Fruit fly (Drosophila melanogaster) whole organism, wandering third instar larva: ENCODE data around the gene Sfxn2.

Experiments
- Hr83 ChIP-seq: fragments of 200-300 bp; sonication (Bioruptor generic); optimal IDR thresholded peaks from 2 replicates; lab custom pipeline; 2016; ENCODE audit warnings: missing biosample characterization, mild to moderate bottlenecking, missing genetic modification characterization, moderate library complexity; ENCODE audit not compliant: poor library complexity, severe bottlenecking
- Myc ChIP-seq: fragments of >200 bp; optimal IDR thresholded peaks from 2 replicates; lab custom pipeline; 2017
- br ChIP-seq: fragments of 200-800 bp; sonication (Bioruptor generic); optimal IDR thresholded peaks from 2 replicates; lab custom pipeline; 2016; ENCODE audit warnings: missing biosample characterization, missing genetic modification characterization
- h ChIP-seq: fragments of 200-800 bp; sonication (Bioruptor generic); optimal IDR thresholded peaks from 3 replicates; lab custom pipeline; 2016; ENCODE audit warnings: missing biosample characterization, mild to moderate bottlenecking, missing genetic modification characterization
- jim ChIP-seq: fragments of 175-275, 200-325 bp; sonication (Bioruptor generic); optimal IDR thresholded peaks from 2 replicates; lab custom pipeline; 2016; ENCODE audit warnings: missing biosample characterization, mild to moderate bottlenecking, missing genetic modification characterization
- pan ChIP-seq: fragments of >200 bp; optimal IDR thresholded peaks from 2 replicates; lab custom pipeline; 2017
- usp ChIP-seq: fragments of >200 bp; optimal IDR thresholded peaks from 2 replicates; lab custom pipeline; 2017; ENCODE audit warnings: missing biosample characterization, missing genetic modification characterization

DNA sequence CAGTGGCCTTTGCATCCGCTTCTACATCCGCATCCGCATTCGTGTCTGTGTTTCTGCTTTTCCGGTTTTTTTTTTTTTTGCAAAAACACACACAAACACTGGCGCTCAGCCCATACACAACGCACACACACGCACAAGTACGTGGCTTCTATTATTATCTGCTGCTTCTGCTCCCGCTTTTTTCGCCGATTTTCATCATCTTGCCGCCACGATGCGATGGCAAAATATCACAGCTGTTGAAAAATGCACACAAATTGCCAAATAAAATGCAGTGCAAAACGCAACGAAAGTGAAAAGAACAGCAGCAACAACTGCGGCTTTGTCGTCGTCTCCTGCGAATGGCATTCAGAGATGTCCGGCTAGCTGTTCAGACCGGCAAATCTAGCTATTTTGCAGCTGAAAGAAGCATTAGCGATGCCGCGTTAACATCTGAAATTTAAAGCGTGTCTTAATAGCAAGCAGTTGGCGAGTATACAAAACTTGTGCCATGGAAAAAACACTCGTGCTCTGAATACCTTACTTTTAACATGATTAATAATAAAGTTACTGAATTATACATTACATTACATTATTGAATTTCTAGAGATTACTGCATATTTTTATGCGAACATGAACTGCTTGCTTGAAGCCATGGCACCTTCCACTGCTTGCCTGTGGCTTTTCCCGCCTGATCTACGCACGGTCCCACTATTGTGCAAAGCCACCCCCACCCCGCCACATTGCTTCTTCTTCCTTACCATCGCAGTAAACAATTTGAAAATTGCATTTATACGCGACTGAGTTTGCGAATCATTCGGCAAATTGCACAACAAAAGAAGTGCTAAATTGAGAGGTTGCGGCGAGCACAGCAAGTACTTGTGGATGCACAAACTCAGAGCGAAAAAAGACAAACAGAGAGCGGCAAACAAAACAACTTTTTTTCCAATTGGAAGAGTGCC lies at the start of gene Sfxn2, which contains the start of gene Ugt316A1:
- TF ChIP-seq Myc (lab: Kevin White, UChicago) (peak; percentile 99), Hr83 (GFP tag; lab: Kevin White, UChicago) (peak; percentile 26), br (GFP tag; lab: Kevin White, UChicago) (no peak), pan (no peak), h (GFP tag; lab: Kevin White, UChicago) (peak; percentile 22), jim (no peak), usp (GFP tag; lab: Kevin White, UChicago) (no peak)
